Worm (Caenorhabditis elegans) whole organism, L1 larva: ENCODE measurements around the gene gsp-2.
A peak's percentile ranks its signal among the peaks of the same experiment; 100 is the strongest.

Experiments used
- C04F5.9 ChIP-seq: sonication (generic microtip); optimal IDR thresholded peaks from 2 replicates; lab custom pipeline; 2016; ENCODE audit warnings: missing genetic modification characterization, missing compliant biosample characterization
- C16A3.4 ChIP-seq: fragments of 150-350 bp; optimal IDR thresholded peaks from 2 replicates; lab custom pipeline; 2014; ENCODE audit warnings: missing biosample characterization, missing genetic modification characterization
- F16B12.6 ChIP-seq: fragments of 150-350 bp; optimal IDR thresholded peaks from 2 replicates; lab custom pipeline; 2014; ENCODE audit warnings: missing biosample characterization, missing genetic modification characterization
- alr-1 ChIP-seq: fragments of 200-800 bp; sonication (Bioruptor generic); optimal IDR thresholded peaks from 2 replicates; lab custom pipeline; 2018; ENCODE audit warnings: borderline replicate concordance, mild to moderate bottlenecking, missing genetic modification characterization, missing compliant biosample characterization
- aly-2 ChIP-seq: fragments of 150-350 bp; optimal IDR thresholded peaks from 2 replicates; lab custom pipeline; 2014; ENCODE audit warnings: missing biosample characterization, missing genetic modification characterization
- blmp-1 ChIP-seq: fragments of 150-350 bp; optimal IDR thresholded peaks from 2 replicates; lab custom pipeline; 2014; ENCODE audit warnings: missing biosample characterization, missing genetic modification characterization
- ceh-82 ChIP-seq, 3 experiments: fragments of 150-350 bp in 1 of 3; sonication (generic microtip) in 2 of 3; optimal IDR thresholded peaks; 2 replicates each; lab custom pipeline; 2014 to 2017; ENCODE audit warnings: missing biosample characterization in 3 of 3, missing genetic modification characterization in 3 of 3
- dpl-1 ChIP-seq, 3 experiments: fragments of 150-350 bp in 2 of 3; sonication (generic microtip) in 1 of 3; optimal IDR thresholded peaks; 2 replicates each; lab custom pipeline; 2014 to 2017; ENCODE audit warnings: missing biosample characterization in 3 of 3, missing genetic modification characterization in 3 of 3, missing genetic modification reagents in 3 of 3
- dsc-1 ChIP-seq: sonication (generic microtip); optimal IDR thresholded peaks from 2 replicates; lab custom pipeline; 2016; ENCODE audit warnings: mild to moderate bottlenecking, missing genetic modification characterization, missing compliant biosample characterization
- efl-1 ChIP-seq, 4 experiments: fragments of 150-350 bp; optimal IDR thresholded peaks in 3 of 4; peaks in 1 of 4; 1 replicate in 1 of 4; 2 replicates in 3 of 4; lab custom pipeline; 2014; ENCODE audit warnings: missing biosample characterization in 2 of 4, missing genetic modification characterization in 2 of 4, missing genetic modification reagents in 2 of 4
- egl-13 ChIP-seq: sonication (generic microtip); optimal IDR thresholded peaks from 2 replicates; lab custom pipeline; 2016; ENCODE audit warnings: missing genotype, missing genetic modification reagents, missing genetic modification characterization, missing compliant biosample characterization
- egl-27 ChIP-seq, 2 experiments: fragments of 150-350 bp in 1 of 2; sonication (generic microtip); optimal IDR thresholded peaks; 3 replicates each; lab custom pipeline; 2017 to 2018; ENCODE audit warnings: missing biosample characterization in 2 of 2, missing genetic modification characterization in 2 of 2, missing genetic modification reagents in 2 of 2
- elt-3 ChIP-seq, 6 experiments: fragments of 150-350 bp in 1 of 6; sonication (generic microtip); optimal IDR thresholded peaks; 2 replicates each; lab custom pipeline; 2017 to 2018; ENCODE audit warnings: missing biosample characterization in 6 of 6, missing genetic modification characterization in 6 of 6, inconsistent platforms in 1 of 6
- fkh-4 ChIP-seq: sonication (generic microtip); optimal IDR thresholded peaks from 2 replicates; lab custom pipeline; 2016; ENCODE audit warnings: missing compliant biosample characterization, missing genetic modification characterization, borderline replicate concordance
- hlh-4 ChIP-seq: sonication (generic microtip); optimal IDR thresholded peaks from 2 replicates; lab custom pipeline; 2016; ENCODE audit warnings: mild to moderate bottlenecking, missing genetic modification characterization, missing compliant biosample characterization
- hpl-2 ChIP-seq: fragments of 150-350 bp; optimal IDR thresholded peaks from 2 replicates; lab custom pipeline; 2014; ENCODE audit warnings: missing biosample characterization, missing genetic modification reagents, missing genetic modification characterization
- irx-1 ChIP-seq: sonication (generic microtip); optimal IDR thresholded peaks from 2 replicates; lab custom pipeline; 2016; ENCODE audit warnings: missing genetic modification characterization, missing compliant biosample characterization
- isw-1 ChIP-seq: fragments of 200-800 bp; sonication (Bioruptor generic); IDR thresholded peaks from 2 replicates; pipeline ENCODE4 v1.3.6; 2022; ENCODE audit warnings: missing genetic modification characterization, missing compliant biosample characterization
- lin-14 ChIP-seq: fragments of 200-800 bp; sonication (Bioruptor generic); optimal IDR thresholded peaks from 2 replicates; lab custom pipeline; 2018; ENCODE audit warnings: mild to moderate bottlenecking, missing genetic modification characterization, moderate library complexity, missing compliant biosample characterization
- lin-15B ChIP-seq: fragments of 150-350 bp; sonication (generic microtip); optimal IDR thresholded peaks from 3 replicates; lab custom pipeline; 2014; ENCODE audit warnings: missing biosample characterization, missing genetic modification characterization
- lin-35 ChIP-seq, 2 experiments: fragments of 150-350 bp; optimal IDR thresholded peaks; 2 replicates each; lab custom pipeline; 2014; ENCODE audit warnings: missing biosample characterization in 2 of 2, missing genetic modification characterization in 2 of 2, missing genetic modification reagents in 2 of 2
- lsy-2 ChIP-seq, 2 experiments: fragments of 150-350 bp; optimal IDR thresholded peaks; 2 replicates each; lab custom pipeline; 2014; ENCODE audit warnings: missing biosample characterization in 2 of 2, missing genetic modification characterization in 2 of 2
- mab-9 ChIP-seq: fragments of 200-800 bp; sonication (Bioruptor generic); IDR thresholded peaks from 2 replicates; pipeline ENCODE4 v1.3.6; 2022; ENCODE audit warnings: missing genetic modification reagents, missing genetic modification characterization, missing compliant biosample characterization
- mdl-1 ChIP-seq, 2 experiments: fragments of 150-350 bp; optimal IDR thresholded peaks; 2 replicates each; lab custom pipeline; 2014 to 2017; ENCODE audit warnings: missing biosample characterization in 2 of 2, missing genetic modification characterization in 2 of 2, inconsistent platforms in 1 of 2
- mef-2 ChIP-seq: fragments of 150-350 bp; optimal IDR thresholded peaks from 2 replicates; lab custom pipeline; 2014; ENCODE audit warnings: missing biosample characterization, missing genetic modification characterization
- mep-1 ChIP-seq: fragments of 150-350 bp; optimal IDR thresholded peaks from 2 replicates; lab custom pipeline; 2014; ENCODE audit warnings: missing biosample characterization, missing genetic modification characterization
- nhr-12 ChIP-seq: sonication (generic microtip); optimal IDR thresholded peaks from 2 replicates; lab custom pipeline; 2017; ENCODE audit warnings: missing biosample characterization, missing genetic modification characterization
- nhr-19 ChIP-seq: fragments of 200-800 bp; sonication (Bioruptor generic); conservative IDR thresholded peaks from 2 replicates; pipeline ENCODE4 v1.3.6; 2022; ENCODE audit warnings: missing genetic modification characterization, missing compliant biosample characterization
- nhr-20 ChIP-seq: sonication (generic microtip); optimal IDR thresholded peaks from 2 replicates; lab custom pipeline; 2016; ENCODE audit warnings: mild to moderate bottlenecking, missing genetic modification characterization, missing compliant biosample characterization
- nhr-237 ChIP-seq: fragments of 150-350 bp; optimal IDR thresholded peaks from 2 replicates; lab custom pipeline; 2014; ENCODE audit warnings: missing biosample characterization, missing genetic modification characterization
- nhr-47 ChIP-seq: sonication (generic microtip); optimal IDR thresholded peaks from 2 replicates; lab custom pipeline; 2016; ENCODE audit warnings: mild to moderate bottlenecking, missing genetic modification characterization, moderate library complexity, missing compliant biosample characterization
- nhr-71 ChIP-seq: sonication (generic microtip); optimal IDR thresholded peaks from 2 replicates; lab custom pipeline; 2016; ENCODE audit warnings: mild to moderate bottlenecking, missing genetic modification characterization, moderate library complexity, missing compliant biosample characterization
- nhr-76 ChIP-seq: sonication (generic microtip); optimal IDR thresholded peaks from 2 replicates; lab custom pipeline; 2017; ENCODE audit warnings: missing biosample characterization, missing genetic modification characterization
- nhr-84 ChIP-seq: sonication (generic microtip); optimal IDR thresholded peaks from 2 replicates; lab custom pipeline; 2017; ENCODE audit warnings: missing biosample characterization, missing genetic modification characterization
- nhr-85 ChIP-seq: sonication (generic microtip); peaks from one replicate; lab custom pipeline; 2016; ENCODE audit warnings: missing genetic modification characterization, inconsistent platforms, missing compliant biosample characterization
- pax-3 ChIP-seq: fragments of 200-800 bp; sonication (Bioruptor generic); optimal IDR thresholded peaks from 2 replicates; lab custom pipeline; 2018; ENCODE audit warnings: mild to moderate bottlenecking, missing genetic modification characterization, moderate library complexity, missing compliant biosample characterization
- rnt-1 ChIP-seq: sonication (generic microtip); optimal IDR thresholded peaks from 2 replicates; lab custom pipeline; 2016; ENCODE audit warnings: mild to moderate bottlenecking, missing genetic modification characterization, moderate library complexity, missing compliant biosample characterization
- skn-1 ChIP-seq: fragments of 150-350 bp; optimal IDR thresholded peaks from 2 replicates; lab custom pipeline; 2014; ENCODE audit warnings: missing biosample characterization, missing genetic modification characterization
- snu-23 ChIP-seq: sonication (generic microtip); optimal IDR thresholded peaks from 2 replicates; lab custom pipeline; 2016; ENCODE audit warnings: missing genetic modification characterization, missing compliant biosample characterization
- swsn-7 ChIP-seq: sonication (generic microtip); optimal IDR thresholded peaks from 2 replicates; lab custom pipeline; 2016; ENCODE audit warnings: missing genetic modification characterization, missing compliant biosample characterization
- tbx-2 ChIP-seq: sonication (generic microtip); optimal IDR thresholded peaks from 2 replicates; lab custom pipeline; 2016; ENCODE audit warnings: missing genetic modification characterization, missing compliant biosample characterization
- tlp-1 ChIP-seq: fragments of 150-350 bp; optimal IDR thresholded peaks from 2 replicates; lab custom pipeline; 2014; ENCODE audit warnings: missing biosample characterization, missing genetic modification characterization
- unc-130 ChIP-seq: fragments of 150-350 bp; optimal IDR thresholded peaks from 2 replicates; lab custom pipeline; 2017; ENCODE audit warnings: missing biosample characterization, missing genetic modification characterization, inconsistent platforms
- unc-86 ChIP-seq: sonication (generic microtip); optimal IDR thresholded peaks from 2 replicates; lab custom pipeline; 2016; ENCODE audit warnings: missing genetic modification characterization, missing compliant biosample characterization
- unc-98 ChIP-seq: fragments of 200-800 bp; sonication (Bioruptor generic); IDR thresholded peaks from 2 replicates; pipeline ENCODE4 v1.3.6; 2022; ENCODE audit warnings: missing genetic modification characterization, missing compliant biosample characterization
- xbp-1 ChIP-seq: sonication (generic microtip); optimal IDR thresholded peaks from 2 replicates; lab custom pipeline; 2016; ENCODE audit warnings: missing genetic modification characterization, missing compliant biosample characterization
- ztf-11 ChIP-seq, 2 experiments: sonication (generic microtip); optimal IDR thresholded peaks; 2 replicates each; lab custom pipeline; 2016 to 2017; ENCODE audit warnings: missing genetic modification characterization in 2 of 2, missing biosample characterization in 1 of 2, missing compliant biosample characterization in 1 of 2

The gsp-2 gene

DNA sequence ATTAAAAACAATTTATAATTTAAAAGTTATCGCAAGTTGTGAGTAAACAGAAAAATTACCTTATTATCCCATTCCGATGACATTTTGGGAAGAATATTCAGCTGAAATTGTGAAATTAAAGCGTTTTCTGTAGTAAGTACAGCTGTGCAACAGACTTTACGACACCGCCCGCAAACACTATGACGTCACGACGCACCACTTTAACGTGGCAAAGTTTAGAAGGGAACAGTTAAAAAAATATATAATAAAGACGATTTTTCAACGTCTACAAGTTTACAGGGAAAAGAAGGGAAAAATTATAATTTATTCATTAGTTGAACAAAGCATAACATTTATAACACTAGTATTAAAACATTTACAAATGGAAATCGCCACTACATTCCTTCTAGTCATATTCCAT is 17.5 kb downstream of the gsp-2 start, which contains the start of gene F08F8.9:
F08F8.9 (minus strand) TSS at position 101 of the 400 bp plus-strand sequence.
- TF ChIP-seq pax-3 (tag; lab: Kevin White, UChicago) (no peak), nhr-237 (tag; lab: Kevin White, UChicago) (no peak), ztf-11 (tag; optimal IDR thresholded peaks at IDR 0.05; lab: Kevin White, UChicago) (no peak), lin-35 (GFP tag; optimal IDR thresholded peaks at IDR 0.05; lab: Kevin White, UChicago) (peak in 1 of 2 experiments; percentile 1), F16B12.6 (peak; percentile 45)
- TF ChIP-seq, all 84 proteins: peak for 2

DNA sequence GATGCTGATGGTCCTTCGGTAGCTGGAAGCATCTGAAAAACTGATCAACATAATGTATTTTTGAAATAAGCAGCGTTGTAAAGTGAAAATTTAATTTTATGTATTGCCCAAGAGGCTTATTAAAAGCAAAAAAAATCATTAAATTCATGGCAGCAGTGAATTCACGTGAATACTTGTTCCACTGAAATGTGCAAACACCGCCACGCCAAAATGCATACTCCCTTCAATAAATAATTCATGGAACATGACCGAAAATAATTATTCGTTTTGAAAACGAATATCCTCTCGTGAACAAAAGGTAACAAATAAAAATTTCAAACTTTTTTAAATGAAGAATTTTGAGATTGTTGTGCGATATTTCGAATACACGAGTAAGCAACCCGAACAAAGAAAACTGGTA is 21.0 kb downstream of the gsp-2 start, which contains the start of gene F08F8.10:
F08F8.10 (minus strand) TSS at position 38 of the 400 bp plus-strand sequence.
- TF ChIP-seq aly-2 (tag; lab: Kevin White, UChicago) (no peak), C16A3.4 (peak; percentile 24), unc-98 (GFP tag; lab: Robert Waterston, UW) (no peak), isw-1 (GFP tag; lab: Robert Waterston, UW) (peak; percentile 4; the same call in 1 of the 2 replicates), nhr-85 (tag; lab: Kevin White, UChicago) (peak; percentile 56), swsn-7 (tag; lab: Kevin White, UChicago) (peak; percentile 37), rnt-1 (peak; percentile 23), lin-14 (GFP tag; lab: Kevin White, UChicago) (peak; percentile 52), dpl-1 (GFP tag; optimal IDR thresholded peaks at IDR 0.05; lab: Kevin White, UChicago) (peak; percentile 33 to 65 (median 47)), efl-1 (optimal IDR thresholded peaks at IDR 0.05; lab: Kevin White, UChicago) (peak; percentile 52 to 64), efl-1 (GFP tag; optimal IDR thresholded peaks at IDR 0.05 in 1 of 2; lab: Kevin White, UChicago) (peak; percentile 63 to 96), nhr-20 (tag; lab: Kevin White, UChicago) (peak; percentile 51), tlp-1 (tag; lab: Kevin White, UChicago) (no peak), nhr-76 (tag; lab: Kevin White, UChicago) (no peak), hlh-4 (no peak), fkh-4 (no peak), nhr-237 (tag; lab: Kevin White, UChicago) (no peak), hpl-2 (GFP tag; lab: Kevin White, UChicago) (no peak), unc-130 (tag; lab: Kevin White, UChicago) (peak; percentile 33), mdl-1 (tag; optimal IDR thresholded peaks at IDR 0.05; lab: Kevin White, UChicago) (peak in 1 of 2 experiments; percentile 61), mab-9 (GFP tag; lab: Robert Waterston, UW) (no peak), tbx-2 (tag; lab: Kevin White, UChicago) (peak; percentile 9), C04F5.9 (tag; lab: Kevin White, UChicago) (no peak), F16B12.6 (peak; percentile 92), skn-1 (tag; lab: Kevin White, UChicago) (no peak), irx-1 (tag; lab: Kevin White, UChicago) (no peak), egl-27 (tag; optimal IDR thresholded peaks at IDR 0.05; lab: Kevin White, UChicago) (no peak), egl-13 (tag; lab: Kevin White, UChicago) (no peak), unc-86 (tag; lab: Kevin White, UChicago) (peak; percentile 92), alr-1 (no peak), nhr-84 (no peak), lsy-2 (tag; optimal IDR thresholded peaks at IDR 0.05; lab: Kevin White, UChicago) (peak; percentile 63 to 64), lin-15B (tag; lab: Kevin White, UChicago) (no peak), mep-1 (tag; lab: Kevin White, UChicago) (peak; percentile 82), elt-3 (tag; optimal IDR thresholded peaks at IDR 0.05; lab: Kevin White, UChicago) (peak in 1 of 6 experiments; percentile 1), nhr-71 (tag; lab: Kevin White, UChicago) (peak; percentile 56), nhr-19 (GFP tag; lab: Robert Waterston, UW) (no peak), dsc-1 (tag; lab: Kevin White, UChicago) (peak; percentile 5), blmp-1 (tag; lab: Kevin White, UChicago) (peak; percentile 44), lin-35 (GFP tag; optimal IDR thresholded peaks at IDR 0.05; lab: Kevin White, UChicago) (peak; percentile 64 to 68), xbp-1 (tag; lab: Kevin White, UChicago) (peak; percentile 35), ceh-82 (tag; optimal IDR thresholded peaks at IDR 0.05; lab: Kevin White, UChicago) (peak in 1 of 3 experiments; percentile 18), nhr-47 (tag; lab: Kevin White, UChicago) (peak; percentile 35), nhr-12 (tag; lab: Kevin White, UChicago) (no peak), snu-23 (GFP tag; lab: Kevin White, UChicago) (peak; percentile 61), mef-2 (tag; lab: Kevin White, UChicago) (no peak)
